Worm (Caenorhabditis elegans): ENCODE results near the gene K11H12.6.
A peak's percentile ranks its signal among the peaks of the same experiment; 100 is the strongest.

Gene K11H12.6

DNA sequence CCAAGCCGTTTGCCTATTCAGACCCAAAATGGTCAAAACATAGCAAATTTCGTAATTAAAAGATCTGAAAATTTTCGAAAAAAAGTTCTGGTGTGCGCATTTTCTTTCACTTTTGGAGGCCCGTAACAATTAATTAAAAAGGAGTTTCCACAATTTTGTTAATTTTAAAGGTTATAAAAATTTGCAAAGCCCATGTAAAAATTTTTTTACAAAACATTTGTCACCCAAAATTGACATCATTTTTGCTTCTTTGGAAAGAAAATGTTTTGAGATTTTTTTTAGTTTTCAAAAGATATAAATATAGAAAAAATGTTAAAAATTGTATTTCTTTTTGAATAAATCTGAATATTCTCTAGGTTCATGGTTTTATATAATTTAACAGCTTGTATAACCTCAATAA lies at the start of gene K11H12.6:
TSS of gene K11H12.6 (plus strand) at position 301 of the 400 bp plus-strand sequence.
- TF ChIP-seq fkh-2 (tag; optimal IDR thresholded peaks at IDR 0.05) (no peak), lin-39 (tag; optimal IDR thresholded peaks at IDR 0.05) (no peak)

DNA sequence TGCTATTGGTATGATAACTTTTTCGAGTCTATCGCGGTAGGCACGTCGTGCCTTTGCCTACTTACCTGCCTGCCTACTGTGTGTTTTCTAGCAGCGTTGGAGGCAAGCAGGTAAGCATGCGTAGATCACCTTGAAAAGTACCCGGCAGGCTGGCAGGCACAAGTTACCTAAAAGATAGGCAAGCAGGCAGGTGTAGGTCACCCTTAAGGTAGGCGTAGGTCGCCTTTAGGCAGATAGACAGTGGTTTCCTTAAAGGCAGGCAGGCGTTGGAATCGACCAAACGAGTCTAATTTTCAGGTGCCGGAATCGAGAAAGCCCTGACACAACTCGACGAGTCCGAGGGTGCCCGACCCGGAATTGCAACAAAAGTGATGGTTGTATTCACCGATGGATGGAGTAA lies 47.3 kb upstream of the K11H12.6 start:
- TF ChIP-seq nhr-25 (tag; optimal IDR thresholded peaks at IDR 0.05) (no peak), nhr-12 (tag; optimal IDR thresholded peaks at IDR 0.05) (no peak), elt-2 (tag; optimal IDR thresholded peaks at IDR 0.05) (no peak), fkh-10 (GFP tag; optimal IDR thresholded peaks at IDR 0.05) (no peak), nhr-23 (tag; optimal IDR thresholded peaks at IDR 0.05) (no peak), ceh-9 (tag; optimal IDR thresholded peaks at IDR 0.05) (no peak), ztf-4 (tag; optimal IDR thresholded peaks at IDR 0.05) (no peak), jun-1 (tag; optimal IDR thresholded peaks at IDR 0.05) (no peak), ceh-16 (tag; optimal IDR thresholded peaks at IDR 0.05) (no peak), pha-4 (tag; optimal IDR thresholded peaks at IDR 0.05) (no peak), R02D3.7 (tag; optimal IDR thresholded peaks at IDR 0.05) (no peak), ztf-11 (tag; optimal IDR thresholded peaks at IDR 0.05) (no peak), skn-1 (tag; optimal IDR thresholded peaks at IDR 0.05) (no peak), nhr-76 (tag; optimal IDR thresholded peaks at IDR 0.05) (no peak)

DNA sequence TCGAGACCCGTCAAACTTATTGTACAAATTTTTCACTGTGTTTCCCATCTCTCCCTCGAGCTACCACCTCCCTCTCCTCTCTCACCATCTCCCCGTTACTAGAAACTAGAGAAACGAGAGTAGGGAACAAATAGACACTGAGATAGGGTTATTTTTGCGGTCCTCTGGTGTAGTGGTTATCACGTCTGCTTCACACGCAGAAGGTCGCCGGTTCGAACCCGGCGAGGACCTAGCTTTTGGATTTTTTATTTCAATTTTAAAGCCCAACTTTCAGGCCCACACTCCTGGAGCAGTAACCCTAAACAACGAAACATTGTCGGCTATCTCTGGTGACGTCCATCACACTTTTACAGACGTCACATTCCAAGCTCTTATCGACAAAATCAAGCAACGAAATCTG lies 46.8 kb upstream of the K11H12.6 start:
- TF ChIP-seq sea-2 (GFP tag; optimal IDR thresholded peaks at IDR 0.05) (no peak), eor-1 (tag; optimal IDR thresholded peaks at IDR 0.05) (no peak), fkh-2 (tag; optimal IDR thresholded peaks at IDR 0.05) (no peak), mdl-1 (tag; optimal IDR thresholded peaks at IDR 0.05) (no peak), lin-39 (tag; optimal IDR thresholded peaks at IDR 0.05) (peak; percentile 58), ceh-28 (tag; optimal IDR thresholded peaks at IDR 0.05) (no peak), nhr-43 (tag; optimal IDR thresholded peaks at IDR 0.05; ENCODE audit: poor library complexity, severe bottlenecking) (no peak), ceh-16 (tag; optimal IDR thresholded peaks at IDR 0.05) (no peak), ceh-9 (tag; optimal IDR thresholded peaks at IDR 0.05) (no peak), unc-39 (tag; optimal IDR thresholded peaks at IDR 0.05) (no peak), ztf-11 (tag; optimal IDR thresholded peaks at IDR 0.05) (no peak), nfya-1 (tag; optimal IDR thresholded peaks at IDR 0.05; ENCODE audit: insufficient read depth) (peak; percentile 50), elt-1 (tag; optimal IDR thresholded peaks at IDR 0.05) (no peak), nhr-28 (tag; optimal IDR thresholded peaks at IDR 0.05) (no peak), lsy-12 (tag; optimal IDR thresholded peaks at IDR 0.05) (peak; percentile 53), pqm-1 (tag; optimal IDR thresholded peaks at IDR 0.05) (peak; percentile 33), nhr-67 (tag; optimal IDR thresholded peaks at IDR 0.05) (no peak), ztf-4 (tag; optimal IDR thresholded peaks at IDR 0.05) (no peak), unc-62 (GFP tag; optimal IDR thresholded peaks at IDR 0.05) (no peak), egl-27 (tag; optimal IDR thresholded peaks at IDR 0.05) (peak; percentile 70), R02D3.7 (tag; optimal IDR thresholded peaks at IDR 0.05) (no peak), lin-15B (tag; optimal IDR thresholded peaks at IDR 0.05) (peak; percentile 51), skn-1 (tag; optimal IDR thresholded peaks at IDR 0.05) (peak; percentile 14), nhr-12 (tag; optimal IDR thresholded peaks at IDR 0.05) (no peak), hmg-11 (tag; optimal IDR thresholded peaks at IDR 0.05) (peak; percentile 82), pha-4 (tag; optimal IDR thresholded peaks at IDR 0.05) (no peak), ceh-82 (tag; optimal IDR thresholded peaks at IDR 0.05) (no peak), ZK546.5 (tag; optimal IDR thresholded peaks at IDR 0.05) (no peak), nhr-23 (tag; optimal IDR thresholded peaks at IDR 0.05) (no peak), aly-2 (tag; optimal IDR thresholded peaks at IDR 0.05) (no peak), snpc-4 (tag; optimal IDR thresholded peaks at IDR 0.05) (no peak), ama-1 (optimal IDR thresholded peaks at IDR 0.05) (no peak), daf-12 (tag; optimal IDR thresholded peaks at IDR 0.05) (no peak), mml-1 (tag; optimal IDR thresholded peaks at IDR 0.05) (no peak), nhr-77 (tag; optimal IDR thresholded peaks at IDR 0.05) (no peak), nhr-25 (tag; optimal IDR thresholded peaks at IDR 0.05) (no peak), nhr-237 (tag; optimal IDR thresholded peaks at IDR 0.05) (no peak), tbx-2 (tag; optimal IDR thresholded peaks at IDR 0.05) (peak; percentile 10), jun-1 (tag; optimal IDR thresholded peaks at IDR 0.05) (no peak), zag-1 (tag; optimal IDR thresholded peaks at IDR 0.05) (no peak), fos-1 (tag; optimal IDR thresholded peaks at IDR 0.05) (no peak), elt-2 (tag; optimal IDR thresholded peaks at IDR 0.05) (peak; percentile 26), nhr-11 (tag; optimal IDR thresholded peaks at IDR 0.05) (no peak), nhr-76 (tag; optimal IDR thresholded peaks at IDR 0.05) (no peak), elt-3 (tag; optimal IDR thresholded peaks at IDR 0.05) (no peak), egl-5 (tag; optimal IDR thresholded peaks at IDR 0.05) (no peak), fkh-10 (GFP tag; optimal IDR thresholded peaks at IDR 0.05) (no peak)
